Worm (Caenorhabditis elegans) whole organism, L2 larva: Measurements from ENCODE around the gene cyp-34A10.

Experiments used
- C34F6.9 ChIP-seq: fragments of 150-350 bp; optimal IDR thresholded peaks from 2 replicates; lab custom pipeline; 2014; ENCODE audit warnings: missing biosample characterization, missing genetic modification characterization
- R02D3.7 ChIP-seq: fragments of 150-350 bp; optimal IDR thresholded peaks from 2 replicates; lab custom pipeline; 2014; ENCODE audit warnings: missing biosample characterization, missing genetic modification characterization
- aly-2 ChIP-seq: fragments of 150-350 bp; optimal IDR thresholded peaks from 2 replicates; lab custom pipeline; 2014; ENCODE audit warnings: missing biosample characterization, missing genetic modification characterization
- elt-1 ChIP-seq: fragments of 150-350 bp; optimal IDR thresholded peaks from 2 replicates; lab custom pipeline; 2014; ENCODE audit warnings: missing biosample characterization, missing genetic modification characterization
- mab-5 ChIP-seq: fragments of 150-350 bp; optimal IDR thresholded peaks from 2 replicates; lab custom pipeline; 2014; ENCODE audit warnings: missing biosample characterization, missing genetic modification characterization
- sem-4 ChIP-seq: fragments of 150-350 bp; optimal IDR thresholded peaks from 2 replicates; lab custom pipeline; 2014; ENCODE audit warnings: missing biosample characterization, missing genetic modification reagents, missing genetic modification characterization

The cyp-34A10 gene

DNA sequence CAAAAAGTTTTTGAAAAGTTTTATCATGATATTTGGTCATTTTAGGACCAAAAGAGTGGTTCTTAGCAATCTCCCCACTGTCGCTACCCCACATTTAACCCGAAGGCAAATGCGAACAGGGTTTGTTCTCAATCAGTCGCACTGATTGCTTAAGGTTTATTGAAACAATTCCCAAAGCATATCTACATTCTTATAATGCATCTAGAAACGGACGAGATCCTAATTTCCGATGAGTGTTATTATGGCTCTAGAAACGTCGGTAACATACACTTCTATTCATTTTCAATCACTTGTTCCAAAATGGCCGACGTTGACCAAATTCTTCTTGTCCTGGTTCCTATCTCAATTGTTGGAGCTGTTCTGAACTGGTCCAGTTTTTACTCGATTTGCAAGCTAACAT is 51.2 kb downstream of the cyp-34A10 start, which contains the start of gene srx-65:
Gene srx-65, plus strand, starts transcription at position 301 of the 400 bp plus-strand sequence.
- TF ChIP-seq R02D3.7 (tag; lab: Kevin White, UChicago) = no peak
- no peak for TF ChIP-seq elt-1 (tag; lab: Kevin White, UChicago)
- TF ChIP-seq aly-2 (tag; lab: Kevin White, UChicago) = no peak
- no peak for TF ChIP-seq C34F6.9 (tag; lab: Kevin White, UChicago)
- no peak for TF ChIP-seq mab-5 (tag; lab: Kevin White, UChicago)
- TF ChIP-seq sem-4 (tag; lab: Kevin White, UChicago) = no peak
